Worm (Caenorhabditis elegans): ENCODE measurements around the gene Y51A2D.1.

- TF ChIP-seq W03F9.2 (tag; optimal IDR thresholded peaks at IDR 0.05) = no peak
- no peak for TF ChIP-seq dao-5 (tag; optimal IDR thresholded peaks at IDR 0.05)
- TF ChIP-seq him-1 (tag; optimal IDR thresholded peaks at IDR 0.05) = no peak
These were observed 32.6 kb upstream of the Y51A2D.1 start, which contains the start of gene srh-179 for ce11 chrV:18476090-18476489.

Data from whole organism, L4/young adult.